Worm (Caenorhabditis elegans): ENCODE results near the gene mdt-10.

DNA sequence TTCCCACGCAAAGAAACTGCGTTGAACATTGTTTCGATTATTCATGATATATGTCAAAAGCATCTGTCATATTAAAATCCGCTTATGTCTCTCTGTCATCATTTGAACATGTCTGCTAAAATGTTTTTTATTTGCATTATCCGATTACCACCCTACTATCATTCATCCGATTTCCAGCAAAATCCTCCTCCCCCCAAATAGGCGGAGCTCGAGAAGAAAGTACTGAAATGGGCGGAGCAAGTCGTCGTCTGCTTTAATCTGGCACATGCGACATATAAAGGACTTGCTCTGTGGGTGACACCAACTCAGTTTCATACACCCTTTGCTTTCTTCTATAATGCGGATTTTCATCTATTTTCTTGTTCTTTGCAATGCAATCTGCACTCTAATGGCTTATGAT, 22.8 kb downstream of the mdt-10 start, which contains the start of gene T09A5.14:
- TF ChIP-seq unc-39 (tag; optimal IDR thresholded peaks at IDR 0.05) (no peak), unc-62 (GFP tag; optimal IDR thresholded peaks at IDR 0.05) (no peak), elt-1 (tag; optimal IDR thresholded peaks at IDR 0.05; ENCODE audit: borderline replicate concordance, insufficient read depth) (no peak), lin-32 (GFP tag; optimal IDR thresholded peaks at IDR 0.05) (no peak), lin-13 (tag; optimal IDR thresholded peaks at IDR 0.05) (no peak), nhr-237 (tag; optimal IDR thresholded peaks at IDR 0.05) (no peak), sem-2 (GFP tag; optimal IDR thresholded peaks at IDR 0.05) (no peak), ces-1 (GFP tag; optimal IDR thresholded peaks at IDR 0.05) (no peak), nhr-12 (tag; optimal IDR thresholded peaks at IDR 0.05) (no peak), ztf-11 (tag; optimal IDR thresholded peaks at IDR 0.05) (no peak), drap-1 (GFP tag; optimal IDR thresholded peaks at IDR 0.05) (no peak), nhr-28 (tag; optimal IDR thresholded peaks at IDR 0.05) (no peak)

All from whole organism, mixed stage, embryonic.